Fruit fly (Drosophila melanogaster): ENCODE data around the gene Mybbp1A.

Gene Mybbp1A

DNA sequence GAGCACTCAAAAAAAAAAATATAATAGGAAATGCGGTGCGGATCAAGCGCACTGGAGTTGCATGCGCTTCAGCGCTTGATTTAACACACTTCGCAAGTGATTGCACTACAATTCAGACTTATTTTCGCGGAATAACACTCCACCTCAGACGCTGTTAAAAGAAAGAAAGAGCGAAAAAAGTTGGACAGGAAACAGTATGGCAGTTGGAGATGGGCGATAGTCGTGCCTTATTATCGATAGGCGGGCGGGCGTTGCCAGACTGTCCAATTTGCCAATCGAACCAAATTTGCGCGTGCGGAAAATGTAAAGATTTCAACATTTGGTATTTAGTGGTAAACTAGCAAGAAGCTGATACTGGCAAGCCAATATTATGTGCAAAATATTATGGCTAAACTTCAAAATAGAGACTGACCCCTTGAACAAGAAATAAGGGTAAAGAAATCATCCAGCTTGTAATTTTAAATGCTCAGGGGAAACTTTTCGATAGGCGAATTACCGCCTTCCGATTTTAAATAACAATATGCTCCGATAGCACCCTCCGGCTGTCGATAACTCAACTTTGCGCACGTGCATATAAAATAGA, at the start of gene Mybbp1A, which contains the start of gene RpL36:
Gene Mybbp1A (plus strand): TSS at position 535 of the 583 bp plus-strand sequence.
Gene RpL36 (minus strand): TSS at position 245 of the 583 bp plus-strand sequence.
- peak; percentile 33 for TF ChIP-seq cic (GFP tag; optimal IDR thresholded peaks at IDR 0.05)
- TF ChIP-seq Mnt (GFP tag; optimal IDR thresholded peaks at IDR 0.05) = peak; percentile 97
- TF ChIP-seq bab1 (GFP tag; optimal IDR thresholded peaks at IDR 0.05) = peak; percentile 80
- peak; percentile 30 for TF ChIP-seq CG7045 (GFP tag; optimal IDR thresholded peaks at IDR 0.05)
- TF ChIP-seq CG1620 (GFP tag; optimal IDR thresholded peaks at IDR 0.05) = peak; percentile 86
- peak; percentile 89 for TF ChIP-seq ovo (GFP tag; optimal IDR thresholded peaks at IDR 0.05)
- peak; percentile 69 for TF ChIP-seq CG14711 (tag; optimal IDR thresholded peaks at IDR 0.05)
- no peak for TF ChIP-seq Clk (GFP tag; optimal IDR thresholded peaks at IDR 0.05)
- peak; percentile 90 for TF ChIP-seq Crg-1 (GFP tag; optimal IDR thresholded peaks at IDR 0.05)
- peak; percentile 93 for TF ChIP-seq CG11617 (GFP tag; optimal IDR thresholded peaks at IDR 0.05)
- peak; percentile 45 for TF ChIP-seq CG12768 (GFP tag; optimal IDR thresholded peaks at IDR 0.05)
- no peak for TF ChIP-seq cnc (optimal IDR thresholded peaks at IDR 0.05)
- TF ChIP-seq CG33017 (tag; optimal IDR thresholded peaks at IDR 0.05) = peak; percentile 26
- TF ChIP-seq CG5204 (GFP tag; optimal IDR thresholded peaks at IDR 0.05) = no peak
- TF ChIP-seq toe (GFP tag; optimal IDR thresholded peaks at IDR 0.05) = no peak
- no peak for TF ChIP-seq Hr96 (GFP tag; optimal IDR thresholded peaks at IDR 0.05)
- no peak for TF ChIP-seq kay (GFP tag; ENCODE audit: borderline replicate concordance)
- peak; percentile 94 for TF ChIP-seq tj (GFP tag; optimal IDR thresholded peaks at IDR 0.05)
- TF ChIP-seq CG7101 (tag; optimal IDR thresholded peaks at IDR 0.05) = peak; percentile 88
- peak; percentile 81 for TF ChIP-seq pad (GFP tag; optimal IDR thresholded peaks at IDR 0.05)

DNA sequence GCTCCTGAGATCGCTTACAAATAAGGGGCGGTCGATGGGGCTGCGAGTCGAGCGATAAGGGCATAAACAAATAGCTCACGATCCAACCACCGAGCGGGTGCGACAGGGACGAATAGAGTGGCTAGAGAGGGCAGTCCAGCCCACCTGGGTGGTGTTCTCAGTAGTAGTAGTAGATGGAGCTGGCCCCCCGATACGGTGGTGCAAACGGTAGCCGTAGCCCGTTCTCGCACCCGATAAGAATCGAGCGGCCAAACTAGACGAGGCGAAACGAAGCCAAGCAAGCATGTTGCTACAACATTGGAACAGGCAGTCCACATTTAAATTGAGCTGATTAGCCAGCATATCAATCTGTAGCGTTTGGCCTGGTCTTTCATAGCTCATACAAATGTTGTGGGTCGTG, 48.9 kb upstream of the Mybbp1A start:
- no peak for TF ChIP-seq cnc (optimal IDR thresholded peaks at IDR 0.05)
- no peak for TF ChIP-seq CG12768 (GFP tag; optimal IDR thresholded peaks at IDR 0.05)
- no peak for TF ChIP-seq CG14711 (tag; optimal IDR thresholded peaks at IDR 0.05)
- TF ChIP-seq Clk (GFP tag; optimal IDR thresholded peaks at IDR 0.05) = no peak
- TF ChIP-seq kay (GFP tag; ENCODE audit: borderline replicate concordance) = no peak
- no peak for TF ChIP-seq toe (GFP tag; optimal IDR thresholded peaks at IDR 0.05)
- TF ChIP-seq Crg-1 (GFP tag; optimal IDR thresholded peaks at IDR 0.05) = no peak
- no peak for TF ChIP-seq CG7101 (tag; optimal IDR thresholded peaks at IDR 0.05)
- TF ChIP-seq ovo (GFP tag; optimal IDR thresholded peaks at IDR 0.05) = no peak
- TF ChIP-seq cic (GFP tag; optimal IDR thresholded peaks at IDR 0.05) = no peak
- no peak for TF ChIP-seq CG7045 (GFP tag; optimal IDR thresholded peaks at IDR 0.05)
- no peak for TF ChIP-seq Hr96 (GFP tag; optimal IDR thresholded peaks at IDR 0.05)
- TF ChIP-seq CG1620 (GFP tag; optimal IDR thresholded peaks at IDR 0.05) = no peak
- no peak for TF ChIP-seq CG11617 (GFP tag; optimal IDR thresholded peaks at IDR 0.05)
- no peak for TF ChIP-seq CG33017 (tag; optimal IDR thresholded peaks at IDR 0.05)
- TF ChIP-seq CG5204 (GFP tag; optimal IDR thresholded peaks at IDR 0.05) = no peak
- no peak for TF ChIP-seq Mnt (GFP tag; optimal IDR thresholded peaks at IDR 0.05)
- TF ChIP-seq pad (GFP tag; optimal IDR thresholded peaks at IDR 0.05) = no peak
- TF ChIP-seq tj (GFP tag; optimal IDR thresholded peaks at IDR 0.05) = no peak
- no peak for TF ChIP-seq bab1 (GFP tag; optimal IDR thresholded peaks at IDR 0.05)

DNA sequence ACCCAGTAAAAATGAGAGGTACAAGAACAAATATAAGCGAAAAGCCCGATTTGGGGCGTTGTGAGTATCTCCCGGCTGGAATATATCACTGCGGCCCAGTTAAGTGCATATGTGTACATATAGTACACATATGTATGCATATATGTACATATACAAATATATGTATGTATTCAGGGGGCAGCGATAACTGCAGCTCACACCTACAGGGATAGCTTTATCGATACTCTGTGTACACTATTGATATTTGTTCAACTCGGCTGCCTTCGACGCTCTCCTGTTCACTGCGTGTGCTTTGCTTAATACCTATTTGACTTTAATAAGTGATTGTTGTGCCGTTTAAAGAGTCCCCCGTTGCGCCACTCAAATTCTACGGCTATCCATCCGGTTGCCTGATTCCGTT, 47.7 kb upstream of the Mybbp1A start, which contains the start of gene vnd:
Gene vnd (plus strand): TSS at position 297 of the 400 bp plus-strand sequence.
- TF ChIP-seq CG14711 (tag; optimal IDR thresholded peaks at IDR 0.05) = no peak
- TF ChIP-seq CG7045 (GFP tag; optimal IDR thresholded peaks at IDR 0.05) = no peak

DNA sequence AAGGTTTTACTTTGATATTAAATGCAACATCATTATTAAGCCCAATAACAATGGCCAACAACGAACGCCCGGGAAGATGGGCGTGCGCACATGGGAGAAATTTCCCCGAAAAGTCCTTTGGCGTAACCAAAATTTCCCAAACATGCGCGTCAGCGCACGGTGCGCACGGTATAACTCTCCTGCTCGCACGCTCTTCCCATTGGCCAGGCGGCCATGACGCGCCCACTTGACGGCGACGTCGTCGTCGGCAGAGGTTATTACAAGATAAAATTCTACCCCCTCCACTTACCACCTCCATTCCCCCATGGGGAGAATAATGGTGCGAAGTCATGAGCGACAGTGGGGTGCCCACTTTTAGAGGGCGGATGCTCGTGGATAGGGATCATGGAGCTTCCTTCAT, 40.6 kb upstream of the Mybbp1A start:
- no peak for TF ChIP-seq CG14711 (tag; optimal IDR thresholded peaks at IDR 0.05)
- no peak for TF ChIP-seq CG1620 (GFP tag; optimal IDR thresholded peaks at IDR 0.05)
- no peak for TF ChIP-seq CG5204 (GFP tag; optimal IDR thresholded peaks at IDR 0.05)
- TF ChIP-seq cic (GFP tag; optimal IDR thresholded peaks at IDR 0.05) = no peak
- TF ChIP-seq Hr96 (GFP tag; optimal IDR thresholded peaks at IDR 0.05) = no peak
- TF ChIP-seq CG12768 (GFP tag; optimal IDR thresholded peaks at IDR 0.05) = no peak
- TF ChIP-seq ovo (GFP tag; optimal IDR thresholded peaks at IDR 0.05) = no peak
- TF ChIP-seq CG7101 (tag; optimal IDR thresholded peaks at IDR 0.05) = no peak
- TF ChIP-seq Mnt (GFP tag; optimal IDR thresholded peaks at IDR 0.05) = no peak
- TF ChIP-seq tj (GFP tag; optimal IDR thresholded peaks at IDR 0.05) = no peak
- no peak for TF ChIP-seq CG33017 (tag; optimal IDR thresholded peaks at IDR 0.05)
- no peak for TF ChIP-seq kay (GFP tag; ENCODE audit: borderline replicate concordance)

DNA sequence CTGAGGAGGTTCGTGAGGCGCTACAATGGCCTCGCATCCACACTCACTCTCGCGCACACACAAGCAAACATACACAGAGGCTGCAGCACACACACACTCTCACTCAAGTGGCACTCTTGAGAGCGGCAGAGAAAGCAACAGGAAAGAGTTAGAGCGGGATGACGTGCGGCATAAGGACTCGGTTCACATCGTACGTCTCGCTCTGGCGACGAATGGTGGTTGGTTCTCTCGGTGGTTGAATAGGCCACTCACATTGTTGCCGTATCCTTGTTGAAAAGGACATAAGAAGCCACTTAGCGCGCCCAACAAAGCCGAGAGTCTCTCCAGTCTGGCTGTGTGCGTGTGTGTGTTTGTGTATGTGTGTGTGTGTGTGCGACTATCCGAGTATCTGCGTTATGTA, 39.1 kb upstream of the Mybbp1A start:
- TF ChIP-seq CG5204 (GFP tag; optimal IDR thresholded peaks at IDR 0.05) = no peak
- no peak for TF ChIP-seq CG14711 (tag; optimal IDR thresholded peaks at IDR 0.05)
- no peak for TF ChIP-seq CG12768 (GFP tag; optimal IDR thresholded peaks at IDR 0.05)
- TF ChIP-seq Mnt (GFP tag; optimal IDR thresholded peaks at IDR 0.05) = no peak
- TF ChIP-seq bab1 (GFP tag; optimal IDR thresholded peaks at IDR 0.05) = no peak
- no peak for TF ChIP-seq toe (GFP tag; optimal IDR thresholded peaks at IDR 0.05)

DNA sequence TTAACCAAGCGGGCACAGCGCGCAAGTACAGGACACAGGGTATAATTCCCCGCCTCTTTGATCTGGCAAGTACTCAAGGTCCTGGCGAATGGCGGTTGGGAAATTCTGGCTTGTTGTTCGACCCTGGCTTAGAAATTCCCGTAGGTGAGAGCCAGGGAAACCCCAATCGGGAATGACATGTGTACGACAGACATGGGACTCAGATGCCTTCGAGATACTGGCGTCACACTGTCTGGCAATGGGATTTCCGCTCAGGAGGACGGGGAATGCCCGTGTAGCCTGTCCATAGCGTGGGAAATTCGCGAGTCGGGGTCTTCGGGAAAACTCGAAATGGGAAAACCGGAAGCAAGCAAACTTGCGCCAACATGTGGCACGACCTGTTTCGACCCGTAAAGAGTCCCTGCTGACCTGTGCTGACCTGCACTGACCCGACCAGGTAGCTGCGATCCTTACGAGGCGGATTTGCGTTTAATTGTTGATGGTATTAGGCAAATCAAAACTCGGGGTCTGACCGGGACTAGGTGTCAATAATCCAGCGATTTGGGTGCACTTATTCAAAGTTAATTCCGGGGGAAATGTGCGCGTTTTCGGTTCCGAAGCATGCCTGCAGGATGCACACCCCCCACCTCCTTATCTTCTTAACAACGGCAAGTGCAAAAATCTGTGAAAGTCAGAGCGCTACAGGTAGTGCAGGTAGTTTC, 36.8 kb upstream of the Mybbp1A start:
- TF ChIP-seq ovo (GFP tag; optimal IDR thresholded peaks at IDR 0.05) (no peak), pad (GFP tag; optimal IDR thresholded peaks at IDR 0.05) (no peak), CG11617 (GFP tag; optimal IDR thresholded peaks at IDR 0.05) (no peak)
